Worm (Caenorhabditis elegans): ENCODE results near the gene F35E8.10.

DNA sequence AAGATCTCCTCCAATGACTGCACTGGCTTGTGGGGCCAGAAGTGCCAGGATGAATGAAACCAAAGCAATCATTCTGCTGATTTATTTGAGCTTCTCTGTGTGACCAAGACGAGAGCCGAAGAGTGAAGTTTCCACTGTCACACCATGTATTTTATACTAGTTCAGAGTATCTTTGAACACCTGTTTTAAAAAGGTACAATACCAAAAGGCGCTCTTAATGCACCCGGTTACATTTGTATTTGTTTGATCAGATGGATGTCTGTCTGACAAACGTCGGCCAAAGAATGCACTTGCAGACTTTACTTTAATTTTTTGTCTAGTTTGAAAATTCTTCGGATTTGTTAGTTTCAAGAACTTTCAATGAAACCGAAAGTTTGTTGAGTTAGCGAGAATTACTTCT, at the start of gene F35E8.10:
- TF ChIP-seq unc-39 (tag; optimal IDR thresholded peaks at IDR 0.05) (no peak), nhr-11 (tag; optimal IDR thresholded peaks at IDR 0.05) (no peak), Y48G9A.11 (GFP tag; IDR thresholded peaks at IDR 0.05) (no peak), dmd-8 (GFP tag; IDR thresholded peaks at IDR 0.05) (no peak), R02D3.7 (tag; optimal IDR thresholded peaks at IDR 0.05) (no peak), zag-1 (tag; optimal IDR thresholded peaks at IDR 0.05) (no peak), ceh-44 (GFP tag; IDR thresholded peaks at IDR 0.05) (no peak), skn-1 (tag; optimal IDR thresholded peaks at IDR 0.05) (no peak)

Measured in whole organism, L4 larva.